Worm (Caenorhabditis elegans): ENCODE data around the gene ddb-1.

Gene ddb-1

ce11 chrIV:12096479-12096878 lies 24.5 kb downstream of the ddb-1 start, which contains the start of gene mon-2:
Gene mon-2, plus strand, starts transcription at chrIV:12096779.
- TF ChIP-seq unc-62 (GFP tag; optimal IDR thresholded peaks at IDR 0.05), result no peak

DNA sequence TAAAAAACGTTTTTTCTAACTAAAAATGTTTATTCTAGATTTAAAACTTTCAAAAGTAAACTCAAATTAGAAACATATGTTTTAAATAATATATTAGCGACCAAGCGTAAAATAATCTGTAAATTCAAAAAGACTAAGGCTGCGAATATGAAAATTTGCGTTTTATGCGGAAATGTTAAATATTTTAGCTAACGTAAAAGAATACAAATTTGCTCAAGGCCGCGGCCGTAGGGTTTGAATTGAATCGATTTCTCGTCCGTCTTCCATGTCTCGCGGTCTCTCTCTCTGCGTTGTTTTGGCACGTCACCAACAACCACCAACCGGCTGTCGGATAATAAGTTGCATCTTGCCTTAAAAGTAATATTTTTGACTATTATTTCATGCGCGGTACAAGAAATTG lies 27.1 kb downstream of the ddb-1 start, which contains the start of gene F11A10.5:
Gene F11A10.5, plus strand, starts transcription at position 301 of the 400 bp plus-strand sequence.
- no peak for TF ChIP-seq unc-62 (GFP tag; optimal IDR thresholded peaks at IDR 0.05)

- no peak for TF ChIP-seq unc-62 (GFP tag; optimal IDR thresholded peaks at IDR 0.05)
Measured at ce11 chrIV:12093384-12093783, 27.6 kb downstream of the ddb-1 start, which contains the start of gene cpsf-4. Gene cpsf-4, minus strand, starts transcription at chrIV:12093445.

ce11 chrIV:12092113-12092512 lies 28.9 kb downstream of the ddb-1 start, which contains the start of gene mig-32:
Gene mig-32, minus strand, starts transcription at chrIV:12092213.
- no peak for TF ChIP-seq unc-62 (GFP tag; optimal IDR thresholded peaks at IDR 0.05)

DNA sequence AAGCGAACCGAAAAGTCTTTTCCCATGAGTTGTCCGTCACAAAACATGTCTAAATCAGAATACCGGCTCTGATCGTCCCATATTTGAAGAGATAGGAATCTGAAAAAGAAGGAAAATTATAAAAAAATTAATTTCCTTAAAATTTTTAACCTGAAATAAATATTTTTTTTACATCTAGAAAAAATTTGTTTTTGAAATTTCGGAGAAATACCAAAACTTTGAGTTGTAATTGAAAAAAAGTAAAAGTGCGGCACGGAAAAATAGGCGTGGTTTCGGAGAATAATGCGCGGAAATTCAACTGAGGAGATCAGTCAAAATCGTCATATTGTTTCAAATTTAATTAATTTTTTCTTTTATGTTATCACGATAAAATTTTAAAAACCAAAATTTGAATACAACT lies 31.4 kb downstream of the ddb-1 start, which contains the start of gene F11A10.6:
Gene F11A10.6, minus strand, starts transcription at position 101 of the 400 bp plus-strand sequence.
- no peak for TF ChIP-seq unc-62 (GFP tag; optimal IDR thresholded peaks at IDR 0.05)

- TF ChIP-seq unc-62 (GFP tag; optimal IDR thresholded peaks at IDR 0.05), result no peak
Measured at ce11 chrIV:12088898-12089297, 32.1 kb downstream of the ddb-1 start.

DNA sequence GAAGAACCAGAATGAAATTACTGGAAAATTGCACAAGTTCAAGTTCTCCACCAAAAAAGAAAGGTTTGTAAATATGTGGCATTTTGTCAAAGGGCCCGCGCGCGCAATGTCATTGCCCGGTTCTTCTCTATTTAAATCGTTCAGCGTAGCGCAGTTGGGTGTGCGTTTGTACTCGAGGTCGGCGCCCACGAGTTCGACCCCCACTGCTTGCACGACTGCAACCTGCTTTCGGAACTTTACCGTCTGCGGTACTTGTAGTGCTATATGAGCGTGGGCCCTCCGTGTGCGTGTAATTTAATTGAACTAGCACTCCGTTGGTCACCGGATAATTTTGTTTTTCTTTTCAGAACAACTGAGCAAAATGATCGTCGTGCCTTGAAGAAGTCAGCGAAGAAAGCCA lies 34.5 kb downstream of the ddb-1 start:
- TF ChIP-seq unc-62 (GFP tag; optimal IDR thresholded peaks at IDR 0.05), result no peak

DNA sequence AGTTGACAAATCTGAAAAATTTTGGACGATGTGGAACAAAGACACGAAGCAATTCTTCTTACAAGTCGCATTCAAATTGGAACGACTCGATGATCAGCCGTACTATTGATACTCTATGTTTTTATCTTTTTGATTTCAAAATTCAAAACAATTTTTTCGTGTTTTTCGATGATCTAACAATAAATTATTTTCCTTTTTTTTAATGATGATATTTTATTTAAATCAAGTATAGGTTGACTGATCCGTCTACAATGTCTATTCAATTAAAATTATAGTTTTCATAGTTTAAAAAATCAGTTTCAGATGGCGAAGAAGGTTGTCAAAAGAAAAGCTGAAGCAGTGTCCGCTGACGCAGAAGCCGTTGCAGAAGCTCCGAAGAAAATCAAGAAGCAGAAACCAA lies 35.8 kb downstream of the ddb-1 start, which contains the start of gene rbm-34:
Gene rbm-34, plus strand, starts transcription at position 301 of the 400 bp plus-strand sequence.
- no peak for TF ChIP-seq unc-62 (GFP tag; optimal IDR thresholded peaks at IDR 0.05)

DNA sequence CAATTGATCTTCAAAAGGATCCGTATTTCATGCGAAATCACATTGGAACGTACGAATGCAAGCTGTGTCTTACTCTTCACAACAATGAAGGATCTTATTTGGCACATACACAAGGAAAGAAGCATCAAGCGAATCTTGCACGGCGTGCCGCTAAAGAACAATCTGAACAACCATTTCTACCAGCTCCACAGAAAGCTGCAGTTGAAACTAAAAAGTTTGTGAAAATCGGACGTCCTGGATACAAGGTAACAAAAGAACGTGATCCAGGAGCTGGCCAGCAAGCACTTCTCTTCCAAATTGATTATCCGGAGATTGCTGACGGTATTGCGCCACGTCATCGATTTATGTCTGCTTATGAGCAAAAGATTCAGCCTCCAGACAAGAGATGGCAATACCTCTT lies 36.4 kb downstream of the ddb-1 start:
- TF ChIP-seq unc-62 (GFP tag; optimal IDR thresholded peaks at IDR 0.05), result no peak

DNA sequence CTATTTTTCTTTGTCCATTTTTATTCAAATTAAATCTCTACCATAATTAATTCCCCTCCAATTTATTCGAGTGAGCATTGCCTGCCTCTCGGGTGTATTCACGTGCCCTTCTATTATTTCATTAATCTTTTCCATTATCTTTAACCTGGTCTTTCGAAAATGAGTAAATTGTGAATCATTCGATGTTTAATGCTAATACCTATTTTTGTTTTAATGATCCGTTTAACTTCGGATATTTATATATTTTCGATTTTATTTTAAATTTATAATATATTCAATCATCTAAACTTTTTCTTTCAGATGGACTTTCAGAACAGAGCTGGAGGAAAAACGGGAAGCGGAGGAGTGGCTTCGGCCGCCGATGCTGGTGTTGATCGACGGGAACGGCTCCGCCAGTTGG lies 36.8 kb downstream of the ddb-1 start, which contains the start of gene repo-1:
Gene repo-1, plus strand, starts transcription at position 301 of the 400 bp plus-strand sequence.
- TF ChIP-seq unc-62 (GFP tag; optimal IDR thresholded peaks at IDR 0.05), result no peak

DNA sequence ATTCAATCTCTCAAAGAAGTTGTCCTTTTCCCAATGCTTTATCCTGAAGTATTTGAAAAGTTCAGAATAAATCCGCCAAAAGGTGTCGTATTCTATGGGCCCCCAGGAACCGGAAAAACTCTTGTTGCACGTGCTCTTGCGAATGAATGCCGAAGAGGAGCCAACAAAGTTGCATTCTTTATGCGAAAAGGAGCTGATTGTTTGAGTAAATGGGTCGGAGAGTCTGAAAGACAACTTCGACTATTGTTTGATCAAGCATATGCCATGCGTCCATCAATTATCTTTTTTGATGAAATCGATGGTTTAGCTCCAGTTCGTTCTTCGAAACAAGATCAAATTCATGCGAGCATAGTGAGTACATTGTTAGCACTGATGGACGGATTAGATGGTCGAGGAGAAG lies 40.2 kb downstream of the ddb-1 start:
- no peak for TF ChIP-seq unc-62 (GFP tag; optimal IDR thresholded peaks at IDR 0.05)

ce11 chrIV:12078907-12079523 lies 42.0 kb downstream of the ddb-1 start, which contains the start of gene lex-1:
Gene lex-1, plus strand, starts transcription at chrIV:12079473.
- TF ChIP-seq unc-62 (GFP tag; optimal IDR thresholded peaks at IDR 0.05), result no peak

- TF ChIP-seq unc-62 (GFP tag; optimal IDR thresholded peaks at IDR 0.05), result no peak
Measured at ce11 chrIV:12078112-12078812, 42.7 kb downstream of the ddb-1 start, which contains the start of gene tmed-1. Gene tmed-1, minus strand, starts transcription at chrIV:12078162.

DNA sequence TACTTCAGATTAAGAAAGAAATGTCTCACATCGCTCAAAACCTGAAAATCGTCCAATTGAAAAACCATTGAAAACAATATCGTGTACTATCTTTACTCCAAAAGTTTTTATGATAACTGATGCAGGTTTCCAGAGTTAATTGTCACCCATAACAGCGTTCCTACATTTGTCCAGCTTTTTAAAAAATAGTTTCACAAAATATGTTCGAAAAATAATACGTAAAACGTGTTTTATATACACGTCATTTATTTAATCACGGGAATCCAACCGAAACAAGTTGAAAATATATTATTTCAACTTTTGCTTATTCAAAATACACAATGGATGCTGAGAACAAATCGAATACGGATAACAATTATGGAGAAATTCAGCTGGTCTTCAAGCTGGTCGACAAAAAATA lies 45.5 kb downstream of the ddb-1 start, which contains the start of gene K08E4.7:
Gene K08E4.7, plus strand, starts transcription at position 301 of the 400 bp plus-strand sequence.
- no peak for TF ChIP-seq unc-62 (GFP tag; optimal IDR thresholded peaks at IDR 0.05)

- no peak for TF ChIP-seq unc-62 (GFP tag; optimal IDR thresholded peaks at IDR 0.05)
Measured at ce11 chrIV:12068590-12068989, 52.4 kb downstream of the ddb-1 start, which contains the start of gene bath-37. Gene bath-37, plus strand, starts transcription at chrIV:12068890.

All from whole organism, dauer.